Worm (Caenorhabditis elegans) whole organism, L3 larva: ENCODE results near the gene ubxn-5.
A peak's percentile ranks its signal among the peaks of the same experiment; 100 is the strongest.

ENCODE experiments used
- R02D3.7 ChIP-seq: fragments of 150-350 bp; optimal IDR thresholded peaks from 2 replicates; lab custom pipeline; 2014; ENCODE audit warnings: missing biosample characterization, missing genetic modification characterization
- ZK546.5 ChIP-seq: sonication (generic microtip); optimal IDR thresholded peaks from 2 replicates; lab custom pipeline; 2017; ENCODE audit warnings: missing biosample characterization, missing genetic modification characterization
- aly-2 ChIP-seq: fragments of 150-350 bp; optimal IDR thresholded peaks from 2 replicates; lab custom pipeline; 2014; ENCODE audit warnings: missing biosample characterization, missing genetic modification characterization
- ama-1 ChIP-seq: fragments of 150-350 bp; optimal IDR thresholded peaks from 2 replicates; lab custom pipeline; 2018
- ceh-16 ChIP-seq: sonication (generic microtip); optimal IDR thresholded peaks from 2 replicates; lab custom pipeline; 2017; ENCODE audit warnings: missing biosample characterization, missing genetic modification characterization
- ceh-28 ChIP-seq: fragments of 150-350 bp; optimal IDR thresholded peaks from 2 replicates; lab custom pipeline; 2014; ENCODE audit warnings: missing biosample characterization, missing genetic modification reagents, missing genetic modification characterization
- ceh-82 ChIP-seq: fragments of 150-350 bp; optimal IDR thresholded peaks from 2 replicates; lab custom pipeline; 2014; ENCODE audit warnings: missing biosample characterization, missing genetic modification characterization
- ceh-9 ChIP-seq: sonication (generic microtip); optimal IDR thresholded peaks from 2 replicates; lab custom pipeline; 2018; ENCODE audit warnings: missing biosample characterization, missing genetic modification characterization
- daf-12 ChIP-seq: fragments of 150-350 bp; optimal IDR thresholded peaks from 2 replicates; lab custom pipeline; 2014; ENCODE audit warnings: missing biosample characterization, missing genetic modification reagents, missing genetic modification characterization
- egl-27 ChIP-seq: sonication (generic microtip); optimal IDR thresholded peaks from 4 replicates; lab custom pipeline; 2017; ENCODE audit warnings: missing biosample characterization, missing genetic modification reagents, missing genetic modification characterization
- egl-5 ChIP-seq: fragments of 150-350 bp; optimal IDR thresholded peaks from 2 replicates; lab custom pipeline; 2017; ENCODE audit warnings: missing biosample characterization, missing genetic modification reagents, missing genetic modification characterization, inconsistent platforms
- elt-1 ChIP-seq: fragments of 150-350 bp; optimal IDR thresholded peaks from 2 replicates; lab custom pipeline; 2014; ENCODE audit warnings: missing biosample characterization, missing genetic modification characterization
- elt-2 ChIP-seq: sonication (generic microtip); optimal IDR thresholded peaks from 2 replicates; lab custom pipeline; 2016; ENCODE audit warnings: missing genetic modification reagents, mild to moderate bottlenecking, missing genetic modification characterization, missing compliant biosample characterization
- elt-3 ChIP-seq, 3 experiments: fragments of 150-350 bp in 1 of 3; sonication (generic microtip) in 2 of 3; optimal IDR thresholded peaks; 2 replicates in 2 of 3; 4 replicates in 1 of 3; lab custom pipeline; 2014 to 2017; ENCODE audit warnings: missing biosample characterization in 3 of 3, missing genetic modification characterization in 3 of 3
- eor-1 ChIP-seq, 2 experiments: fragments of 150-350 bp; optimal IDR thresholded peaks; 2 replicates each; lab custom pipeline; 2014 to 2018; ENCODE audit warnings: missing biosample characterization in 2 of 2, missing genetic modification characterization in 2 of 2
- fkh-10 ChIP-seq: sonication (generic microtip); optimal IDR thresholded peaks from 2 replicates; lab custom pipeline; 2017; ENCODE audit warnings: missing biosample characterization, missing genetic modification reagents, missing genetic modification characterization
- fkh-2 ChIP-seq: fragments of 150-350 bp; optimal IDR thresholded peaks from 2 replicates; lab custom pipeline; 2014; ENCODE audit warnings: missing biosample characterization, missing genetic modification reagents, missing genetic modification characterization
- hmg-11 ChIP-seq: sonication (generic microtip); optimal IDR thresholded peaks from 2 replicates; lab custom pipeline; 2016; ENCODE audit warnings: missing genetic modification characterization, missing compliant biosample characterization
- jun-1 ChIP-seq: fragments of 150-350 bp; optimal IDR thresholded peaks from 2 replicates; lab custom pipeline; 2014; ENCODE audit warnings: missing biosample characterization, missing genetic modification reagents, missing genetic modification characterization
- lin-15B ChIP-seq: fragments of 150-350 bp; optimal IDR thresholded peaks from 2 replicates; lab custom pipeline; 2014; ENCODE audit warnings: missing biosample characterization, missing genetic modification characterization
- lin-39 ChIP-seq: fragments of 150-350 bp; optimal IDR thresholded peaks from 2 replicates; lab custom pipeline; 2018; ENCODE audit warnings: missing biosample characterization, missing genetic modification reagents, missing genetic modification characterization
- lsy-12 ChIP-seq: sonication (generic microtip); optimal IDR thresholded peaks from 2 replicates; lab custom pipeline; 2016; ENCODE audit warnings: mild to moderate bottlenecking, missing genetic modification characterization, missing compliant biosample characterization
- mml-1 ChIP-seq: fragments of 150-350 bp; sonication (generic microtip); optimal IDR thresholded peaks from 3 replicates; lab custom pipeline; 2014; ENCODE audit warnings: missing biosample characterization, missing genetic modification characterization
- nfya-1 ChIP-seq: sonication (generic microtip); optimal IDR thresholded peaks from 2 replicates; lab custom pipeline; 2017; ENCODE audit warnings: missing genetic modification characterization, mild to moderate bottlenecking, missing compliant biosample characterization, antibody characterized with exemption, moderate library complexity; ENCODE audit not compliant: insufficient read depth
- nhr-11 ChIP-seq: fragments of 150-350 bp; optimal IDR thresholded peaks from 2 replicates; lab custom pipeline; 2014; ENCODE audit warnings: missing biosample characterization, missing genetic modification characterization
- nhr-12 ChIP-seq: fragments of 150-350 bp; optimal IDR thresholded peaks from 2 replicates; lab custom pipeline; 2014; ENCODE audit warnings: missing biosample characterization, missing genetic modification characterization
- nhr-23 ChIP-seq: fragments of 150-350 bp; optimal IDR thresholded peaks from 2 replicates; lab custom pipeline; 2014; ENCODE audit warnings: missing biosample characterization, missing genetic modification reagents, missing genetic modification characterization
- nhr-237 ChIP-seq: fragments of 150-350 bp; optimal IDR thresholded peaks from 2 replicates; lab custom pipeline; 2014; ENCODE audit warnings: missing biosample characterization, missing genetic modification characterization
- nhr-25 ChIP-seq: sonication (generic microtip); optimal IDR thresholded peaks from 2 replicates; lab custom pipeline; 2017; ENCODE audit warnings: missing biosample characterization, missing genetic modification characterization
- nhr-28 ChIP-seq: fragments of 150-350 bp; optimal IDR thresholded peaks from 2 replicates; lab custom pipeline; 2014; ENCODE audit warnings: missing biosample characterization, missing genetic modification characterization
- nhr-43 ChIP-seq: sonication (generic microtip); optimal IDR thresholded peaks from 2 replicates; lab custom pipeline; 2016; ENCODE audit warnings: mild to moderate bottlenecking, missing genetic modification characterization, missing compliant biosample characterization; ENCODE audit not compliant: poor library complexity, severe bottlenecking
- nhr-76 ChIP-seq: fragments of 150-350 bp; sonication (generic microtip); optimal IDR thresholded peaks from 5 replicates; lab custom pipeline; 2014; ENCODE audit warnings: missing biosample characterization, missing genetic modification characterization
- nhr-77 ChIP-seq: fragments of 150-350 bp; optimal IDR thresholded peaks from 2 replicates; lab custom pipeline; 2014; ENCODE audit warnings: missing biosample characterization, missing genetic modification characterization
- pha-4 ChIP-seq: fragments of 150-350 bp; optimal IDR thresholded peaks from 2 replicates; lab custom pipeline; 2014; ENCODE audit warnings: missing biosample characterization, missing genetic modification reagents, missing genetic modification characterization
- pqm-1 ChIP-seq: fragments of 150-350 bp; optimal IDR thresholded peaks from 2 replicates; lab custom pipeline; 2017; ENCODE audit warnings: missing biosample characterization, missing genetic modification characterization, inconsistent platforms
- sea-2 ChIP-seq: fragments of 150-350 bp; sonication (generic microtip); optimal IDR thresholded peaks from 4 replicates; lab custom pipeline; 2014; ENCODE audit warnings: missing biosample characterization, missing genetic modification reagents, missing genetic modification characterization
- skn-1 ChIP-seq: fragments of 150-350 bp; optimal IDR thresholded peaks from 2 replicates; lab custom pipeline; 2014; ENCODE audit warnings: missing biosample characterization, missing genetic modification characterization
- snpc-4 ChIP-seq: fragments of 150-350 bp; optimal IDR thresholded peaks from 2 replicates; lab custom pipeline; 2014; ENCODE audit warnings: missing biosample characterization, missing genetic modification characterization
- tbx-2 ChIP-seq: sonication (generic microtip); optimal IDR thresholded peaks from 2 replicates; lab custom pipeline; 2016; ENCODE audit warnings: mild to moderate bottlenecking, missing genetic modification characterization, missing compliant biosample characterization
- unc-39 ChIP-seq: sonication (generic microtip); optimal IDR thresholded peaks from 4 replicates; lab custom pipeline; 2017; ENCODE audit warnings: missing biosample characterization, missing genetic modification characterization
- unc-62 ChIP-seq: fragments of 150-350 bp; sonication (generic microtip); optimal IDR thresholded peaks from 4 replicates; lab custom pipeline; 2014; ENCODE audit warnings: missing biosample characterization, missing genetic modification reagents, missing genetic modification characterization
- ztf-11 ChIP-seq: fragments of 150-350 bp; optimal IDR thresholded peaks from 2 replicates; lab custom pipeline; 2014; ENCODE audit warnings: missing biosample characterization, missing genetic modification characterization
- ztf-4 ChIP-seq: fragments of 150-350 bp; optimal IDR thresholded peaks from 2 replicates; lab custom pipeline; 2014; ENCODE audit warnings: missing biosample characterization, missing genetic modification characterization

ubxn-5 gene

DNA sequence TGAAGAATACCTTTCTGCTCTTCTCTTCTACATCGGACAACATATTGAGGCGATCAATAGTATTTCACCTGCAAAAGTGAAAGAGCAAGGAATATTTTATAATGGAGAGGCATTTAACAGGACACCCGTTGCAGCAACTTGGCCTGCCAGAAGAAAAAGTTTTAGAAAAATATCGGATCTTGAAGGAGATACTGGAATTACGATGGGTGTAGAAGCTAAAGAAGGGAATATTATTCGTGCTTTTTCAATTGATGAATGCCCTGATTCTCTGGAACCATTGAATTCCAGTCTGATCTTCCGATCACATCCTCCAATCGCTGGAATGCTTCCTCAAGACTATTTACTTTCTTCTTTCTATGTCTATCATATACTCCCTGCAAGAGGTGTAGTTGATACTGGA lies 27.0 kb upstream of the ubxn-5 start:
- TF ChIP-seq daf-12 (tag; lab: Kevin White, UChicago), result no peak
- no peak for TF ChIP-seq nhr-237 (tag; lab: Kevin White, UChicago)
- no peak for TF ChIP-seq pqm-1 (tag; lab: Kevin White, UChicago)
- TF ChIP-seq unc-62 (GFP tag; lab: Kevin White, UChicago), result no peak
- no peak for TF ChIP-seq jun-1 (tag; lab: Kevin White, UChicago)
- TF ChIP-seq lsy-12 (tag; lab: Kevin White, UChicago), result no peak
- no peak for TF ChIP-seq snpc-4 (tag; lab: Kevin White, UChicago)
- TF ChIP-seq nhr-11 (tag; lab: Kevin White, UChicago), result no peak
- no peak for TF ChIP-seq ama-1 (lab: Kevin White, UChicago)
- TF ChIP-seq elt-1 (tag; lab: Kevin White, UChicago), result no peak
- no peak for TF ChIP-seq hmg-11
- no peak for TF ChIP-seq ceh-9

ce11 chrII:10252048-10252447 lies 17.8 kb upstream of the ubxn-5 start:
- TF ChIP-seq lin-15B (tag; lab: Kevin White, UChicago), result no peak

ce11 chrII:10250966-10251365 lies 16.7 kb upstream of the ubxn-5 start, which contains the start of gene F54B3.1:
F54B3.1 (plus strand) TSS chrII:10251266.
- TF ChIP-seq egl-5 (tag; lab: Kevin White, UChicago) (no peak), lsy-12 (tag; lab: Kevin White, UChicago) (no peak), ZK546.5 (no peak), snpc-4 (tag; lab: Kevin White, UChicago) (no peak), jun-1 (tag; lab: Kevin White, UChicago) (no peak), pqm-1 (tag; lab: Kevin White, UChicago) (no peak), nhr-12 (tag; lab: Kevin White, UChicago) (no peak), nhr-28 (no peak), hmg-11 (no peak), nhr-43 (tag; lab: Kevin White, UChicago) (no peak), nhr-25 (tag; lab: Kevin White, UChicago) (no peak), fkh-10 (GFP tag; lab: Kevin White, UChicago) (no peak), mml-1 (tag; lab: Kevin White, UChicago) (no peak), ama-1 (lab: Kevin White, UChicago) (no peak), elt-1 (tag; lab: Kevin White, UChicago) (no peak), ztf-11 (no peak), lin-39 (tag; lab: Kevin White, UChicago) (no peak), nhr-77 (no peak), elt-3 (tag; optimal IDR thresholded peaks at IDR 0.05; lab: Kevin White, UChicago) (no peak)
- TF ChIP-seq, all 47 proteins: peak for 0

ce11 chrII:10248355-10249041 lies 14.2 kb upstream of the ubxn-5 start, which contains the start of gene atad-3:
atad-3 (plus strand) TSS chrII:10248991.
- TF ChIP-seq nhr-28, result no peak
- TF ChIP-seq egl-27, result peak; percentile 43
- no peak for TF ChIP-seq nhr-76 (tag; lab: Kevin White, UChicago)
- TF ChIP-seq sea-2 (GFP tag; lab: Kevin White, UChicago), result no peak
- peak; percentile 69 for TF ChIP-seq ceh-28 (tag; lab: Kevin White, UChicago)
- no peak for TF ChIP-seq ama-1 (lab: Kevin White, UChicago)
- peak; percentile 38 for TF ChIP-seq elt-2 (tag; lab: Kevin White, UChicago)
- TF ChIP-seq nhr-237 (tag; lab: Kevin White, UChicago), result no peak
- peak; percentile 82 for TF ChIP-seq lsy-12 (tag; lab: Kevin White, UChicago)
- peak; percentile 48 for TF ChIP-seq nhr-25 (tag; lab: Kevin White, UChicago)
- peak; percentile 2 for TF ChIP-seq elt-1 (tag; lab: Kevin White, UChicago)
- TF ChIP-seq mml-1 (tag; lab: Kevin White, UChicago), result no peak
- no peak for TF ChIP-seq elt-3 (tag; optimal IDR thresholded peaks at IDR 0.05; lab: Kevin White, UChicago)
- TF ChIP-seq skn-1 (tag; lab: Kevin White, UChicago), result peak; percentile 61
- no peak for TF ChIP-seq fkh-10 (GFP tag; lab: Kevin White, UChicago)
- TF ChIP-seq eor-1 (tag; optimal IDR thresholded peaks at IDR 0.05; lab: Kevin White, UChicago), result no peak
- no peak for TF ChIP-seq nhr-77
- peak; percentile 73 for TF ChIP-seq nfya-1 (tag; lab: Kevin White, UChicago)
- TF ChIP-seq R02D3.7 (tag; lab: Kevin White, UChicago), result peak; percentile 77
- TF ChIP-seq tbx-2 (tag; lab: Kevin White, UChicago), result peak; percentile 76
- TF ChIP-seq nhr-43 (tag; lab: Kevin White, UChicago), result peak; percentile 91
- TF ChIP-seq nhr-23 (tag; lab: Kevin White, UChicago), result peak; percentile 83
- TF ChIP-seq ceh-16, result no peak
- peak; percentile 67 for TF ChIP-seq ceh-82 (tag; lab: Kevin White, UChicago)
- no peak for TF ChIP-seq unc-39 (tag; lab: Kevin White, UChicago)
- no peak for TF ChIP-seq aly-2 (tag; lab: Kevin White, UChicago)
- TF ChIP-seq ceh-9, result no peak
- TF ChIP-seq ztf-4 (tag; lab: Kevin White, UChicago), result no peak
- TF ChIP-seq fkh-2, result no peak
- TF ChIP-seq ztf-11, result no peak
- TF ChIP-seq snpc-4 (tag; lab: Kevin White, UChicago), result peak; percentile 74
- TF ChIP-seq ZK546.5, result no peak
- peak; percentile 26 for TF ChIP-seq pqm-1 (tag; lab: Kevin White, UChicago)
- TF ChIP-seq pha-4 (tag; lab: Kevin White, UChicago), result peak; percentile 79
- TF ChIP-seq jun-1 (tag; lab: Kevin White, UChicago), result peak; percentile 69
